Worm (Caenorhabditis elegans) whole organism, midembryonic: Measurements from ENCODE around the gene sre-36.

ENCODE experiments used
- T22C8.4 ChIP-seq: fragments of 200-800 bp; sonication (Bioruptor generic); IDR thresholded peaks from 2 replicates; pipeline ENCODE4 v1.3.6; 2022; ENCODE audit warnings: missing genetic modification characterization, missing compliant biosample characterization
- cog-1 ChIP-seq: sonication (generic microtip); optimal IDR thresholded peaks from 2 replicates; lab custom pipeline; 2016; ENCODE audit warnings: missing genetic modification characterization, missing compliant biosample characterization
- flt-1 ChIP-seq: fragments of 200-800 bp; sonication (Bioruptor generic); IDR thresholded peaks from 2 replicates; pipeline ENCODE4 v1.3.6; 2022; ENCODE audit warnings: missing genetic modification characterization, missing compliant biosample characterization
- klf-2 ChIP-seq: fragments of 200-800 bp; sonication (Bioruptor generic); conservative IDR thresholded peaks from 2 replicates; pipeline ENCODE4 v1.3.6; 2022; ENCODE audit warnings: missing genetic modification reagents, missing genetic modification characterization, missing compliant biosample characterization
- med-1 ChIP-seq: sonication (generic microtip); optimal IDR thresholded peaks from 2 replicates; lab custom pipeline; 2017; ENCODE audit warnings: missing genetic modification characterization, mild to moderate bottlenecking, missing compliant biosample characterization, antibody characterized with exemption, missing genetic modification reagents; ENCODE audit not compliant: insufficient read depth
- ref-1 ChIP-seq: fragments of 200-800 bp; sonication (Bioruptor generic); conservative IDR thresholded peaks from 2 replicates; pipeline ENCODE4 v1.3.6; 2022; ENCODE audit warnings: missing genetic modification reagents, missing genetic modification characterization, missing compliant biosample characterization
- tab-1 ChIP-seq: fragments of 200-800 bp; sonication (Bioruptor generic); IDR thresholded peaks from 2 replicates; pipeline ENCODE4 v1.3.6; 2022; ENCODE audit warnings: missing genetic modification characterization, missing compliant biosample characterization
- ztf-23 ChIP-seq: fragments of 200-800 bp; sonication (Bioruptor generic); IDR thresholded peaks from 2 replicates; pipeline ENCODE4 v1.3.6; 2022; ENCODE audit warnings: missing genetic modification reagents, missing genetic modification characterization, missing compliant biosample characterization
- ztf-29 ChIP-seq: fragments of 200-800 bp; sonication (Bioruptor generic); IDR thresholded peaks from 2 replicates; pipeline ENCODE4 v1.3.6; 2022; ENCODE audit warnings: missing genetic modification reagents, missing genetic modification characterization, missing compliant biosample characterization

sre-36 gene

DNA sequence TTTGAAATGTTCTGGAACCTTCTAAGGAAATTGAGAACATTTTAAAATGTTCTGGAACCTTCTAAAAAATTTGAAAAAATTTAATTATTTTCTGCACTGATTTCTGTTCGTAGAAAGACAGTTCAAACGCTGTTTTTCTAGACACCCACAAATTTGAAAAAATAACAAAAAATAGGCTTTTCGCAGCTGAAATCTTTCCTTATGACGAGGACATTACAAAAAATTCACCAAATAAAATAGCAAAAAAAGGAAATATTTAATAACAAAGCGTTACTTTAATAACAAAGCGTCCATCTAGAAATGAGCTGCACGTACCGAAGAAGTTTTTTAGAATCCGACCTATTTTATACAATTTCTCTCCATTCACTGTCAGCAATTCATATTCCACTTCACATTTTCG is 44.1 kb downstream of the sre-36 start, which contains the start of gene srh-141:
Gene srh-141, plus strand, starts transcription at position 301 of the 400 bp plus-strand sequence.
- TF ChIP-seq T22C8.4 (no peak), med-1 (no peak), tab-1 (no peak), ref-1 (no peak), klf-2 (no peak), cog-1 (tag; lab: Kevin White, UChicago) (no peak), ztf-29 (GFP tag; lab: Robert Waterston, UW) (no peak)

DNA sequence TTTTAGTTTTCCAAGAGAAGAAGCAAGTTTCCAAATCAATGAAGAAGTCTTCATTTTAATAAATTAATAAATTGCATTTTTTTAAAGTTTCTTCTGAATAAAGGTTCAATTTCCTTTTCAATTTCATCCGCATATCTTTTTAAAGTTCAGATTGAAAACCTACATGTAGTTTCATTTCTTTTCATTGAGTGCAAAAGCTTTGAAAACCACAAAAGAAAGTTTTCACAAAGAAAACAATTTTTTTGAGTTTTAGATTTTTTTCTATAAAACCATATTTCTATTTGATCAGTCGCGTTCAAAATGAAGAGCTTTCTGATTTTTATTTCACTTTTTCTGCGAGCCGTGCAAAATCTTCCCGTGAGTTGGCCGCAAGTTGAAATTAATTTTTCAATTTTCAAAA is 46.2 kb downstream of the sre-36 start, which contains the start of gene T08G3.6:
Gene T08G3.6, plus strand, starts transcription at position 301 of the 400 bp plus-strand sequence.
- TF ChIP-seq tab-1 = no peak
- TF ChIP-seq T22C8.4 = no peak
- no peak for TF ChIP-seq cog-1 (tag; lab: Kevin White, UChicago)
- TF ChIP-seq ztf-29 (GFP tag; lab: Robert Waterston, UW) = no peak
- TF ChIP-seq flt-1 (GFP tag; lab: Robert Waterston, UW) = no peak
- no peak for TF ChIP-seq klf-2
- TF ChIP-seq med-1 = no peak

DNA sequence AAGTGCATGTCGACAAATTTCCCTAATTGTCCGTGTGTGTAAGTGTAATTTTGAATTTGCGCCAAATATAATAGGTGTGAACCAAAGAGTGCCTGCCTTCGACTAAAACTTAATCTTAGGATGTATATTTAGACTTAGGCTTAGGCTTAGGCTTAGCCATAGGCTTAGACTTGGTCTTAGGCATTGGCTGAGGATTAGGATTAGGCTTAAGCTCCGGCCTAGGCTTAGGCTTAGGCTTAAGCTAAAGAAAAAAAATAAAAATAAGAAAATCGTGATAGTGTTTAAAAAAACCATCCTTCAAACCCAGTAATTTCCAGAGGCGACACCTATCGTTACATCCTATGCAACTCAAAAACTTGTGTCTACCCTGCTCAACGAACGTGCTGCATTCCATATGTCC is 46.7 kb downstream of the sre-36 start:
- TF ChIP-seq tab-1 (no peak), klf-2 (no peak), ztf-23 (GFP tag; lab: Robert Waterston, UW) (no peak), T22C8.4 (no peak), flt-1 (GFP tag; lab: Robert Waterston, UW) (no peak), med-1 (no peak), ztf-29 (GFP tag; lab: Robert Waterston, UW) (no peak), cog-1 (tag; lab: Kevin White, UChicago) (no peak), ref-1 (no peak)

DNA sequence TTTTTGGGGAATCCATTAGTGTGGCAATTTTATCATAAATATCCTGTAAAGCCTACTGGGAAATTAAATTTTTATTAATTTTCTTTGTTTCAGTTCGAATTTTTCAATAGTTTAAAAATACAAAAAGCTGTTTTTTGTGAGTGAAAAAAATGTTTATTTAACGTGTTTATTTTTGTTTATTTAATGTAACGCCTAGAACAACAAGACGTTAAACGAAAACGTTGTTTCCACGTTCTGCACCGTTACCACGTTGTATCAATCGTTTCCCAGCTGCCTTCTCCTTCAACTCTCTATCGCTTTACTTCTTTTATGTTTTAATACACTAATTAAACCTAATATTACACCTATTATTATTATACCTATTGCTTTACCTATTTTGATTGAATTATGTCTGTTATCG is 48.2 kb downstream of the sre-36 start, which contains the start of gene T08G3.13:
Gene T08G3.13, plus strand, starts transcription at position 301 of the 400 bp plus-strand sequence.
- no peak for TF ChIP-seq ztf-23 (GFP tag; lab: Robert Waterston, UW)
- no peak for TF ChIP-seq klf-2
- no peak for TF ChIP-seq T22C8.4
- no peak for TF ChIP-seq cog-1 (tag; lab: Kevin White, UChicago)
- no peak for TF ChIP-seq flt-1 (GFP tag; lab: Robert Waterston, UW)
- TF ChIP-seq ref-1 = no peak
- TF ChIP-seq tab-1 = no peak
